Worm (Caenorhabditis elegans) whole organism, late embryonic: ENCODE data around the gene Y116A8B.1.

ENCODE experiments used
- ahr-1 ChIP-seq: sonication (generic microtip); optimal IDR thresholded peaks from 2 replicates; lab custom pipeline; 2016; ENCODE audit warnings: missing genetic modification characterization, missing compliant biosample characterization
- ama-1 ChIP-seq: fragments of 150-350 bp; optimal IDR thresholded peaks from 2 replicates; lab custom pipeline; 2014
- dmd-4 ChIP-seq: sonication (generic microtip); optimal IDR thresholded peaks from 2 replicates; lab custom pipeline; 2016; ENCODE audit warnings: borderline replicate concordance, missing genetic modification characterization, missing compliant biosample characterization
- dve-1 ChIP-seq: sonication (generic microtip); optimal IDR thresholded peaks from 2 replicates; lab custom pipeline; 2017; ENCODE audit warnings: antibody characterized with exemption, mild to moderate bottlenecking, missing genetic modification characterization, missing compliant biosample characterization
- hlh-30 ChIP-seq: sonication (generic microtip); optimal IDR thresholded peaks from 2 replicates; lab custom pipeline; 2017; ENCODE audit warnings: antibody characterized with exemption, missing genetic modification characterization, missing compliant biosample characterization; ENCODE audit not compliant: insufficient read depth
- hlh-8 ChIP-seq: sonication (generic microtip); optimal IDR thresholded peaks from 2 replicates; lab custom pipeline; 2016; ENCODE audit warnings: missing genotype, missing genetic modification characterization, missing compliant biosample characterization
- nfya-1 ChIP-seq: sonication (generic microtip); optimal IDR thresholded peaks from 2 replicates; lab custom pipeline; 2017; ENCODE audit warnings: missing genetic modification characterization, mild to moderate bottlenecking, missing compliant biosample characterization, antibody characterized with exemption, moderate library complexity
- pag-3 ChIP-seq: sonication (generic microtip); optimal IDR thresholded peaks from 2 replicates; lab custom pipeline; 2016; ENCODE audit warnings: missing compliant biosample characterization, missing genetic modification characterization, borderline replicate concordance
- pha-4 ChIP-seq: fragments of 150-350 bp; optimal IDR thresholded peaks from 2 replicates; lab custom pipeline; 2018; ENCODE audit warnings: missing biosample characterization, missing genetic modification reagents, missing genetic modification characterization
- pqm-1 ChIP-seq: sonication (generic microtip); optimal IDR thresholded peaks from 2 replicates; lab custom pipeline; 2016; ENCODE audit warnings: missing genetic modification characterization, missing compliant biosample characterization
- sdc-2 ChIP-seq: sonication (generic microtip); optimal IDR thresholded peaks from 2 replicates; lab custom pipeline; 2016; ENCODE audit warnings: missing genotype, missing genetic modification characterization, missing compliant biosample characterization

DNA sequence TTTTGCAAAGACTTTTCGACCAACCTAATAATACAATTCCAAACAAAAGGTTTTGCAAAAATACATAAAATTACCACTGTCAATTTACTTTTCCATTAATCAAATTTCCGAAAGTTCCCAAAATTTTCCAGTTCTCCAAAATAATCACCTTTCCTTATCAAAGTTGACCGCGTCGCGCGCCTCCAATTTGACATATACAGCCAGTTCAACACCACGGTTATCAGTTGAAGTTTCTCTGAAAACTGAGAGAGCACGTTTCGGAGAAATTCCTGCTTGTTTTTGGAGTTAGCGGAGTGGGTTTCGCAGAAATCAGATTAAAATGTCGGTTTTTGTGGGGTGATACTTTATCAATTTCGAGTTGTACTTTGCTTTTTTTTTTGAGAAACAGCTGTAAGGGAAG is 37.1 kb upstream of the Y116A8B.1 start:
- TF ChIP-seq pha-4 (tag; lab: Kevin White, UChicago) (no peak), dmd-4 (tag; lab: Kevin White, UChicago) (no peak), ama-1 (no peak), pag-3 (tag; lab: Kevin White, UChicago) (no peak), nfya-1 (tag; lab: Kevin White, UChicago) (no peak), hlh-30 (tag; lab: Kevin White, UChicago) (no peak), sdc-2 (tag; lab: Kevin White, UChicago) (no peak), pqm-1 (tag; lab: Kevin White, UChicago) (no peak), ahr-1 (tag; lab: Kevin White, UChicago) (no peak), hlh-8 (no peak), dve-1 (tag; lab: Kevin White, UChicago) (no peak)
